Worm (Caenorhabditis elegans): ENCODE measurements around the gene srlf-35.

ce11 chrV:541470-541869 lies 37.6 kb downstream of the srlf-35 start:
- TF ChIP-seq fkh-10 (GFP tag; optimal IDR thresholded peaks at IDR 0.05), result no peak
- no peak for TF ChIP-seq snpc-4 (tag; optimal IDR thresholded peaks at IDR 0.05)
- no peak for TF ChIP-seq nhr-10 (tag; optimal IDR thresholded peaks at IDR 0.05)
- TF ChIP-seq nhr-28 (tag; optimal IDR thresholded peaks at IDR 0.05), result no peak
- no peak for TF ChIP-seq mdl-1 (tag; optimal IDR thresholded peaks at IDR 0.05)
